Worm (Caenorhabditis elegans): ENCODE measurements around the gene C56G2.15.

- TF ChIP-seq fos-1 (tag; optimal IDR thresholded peaks at IDR 0.05), result no peak
- TF ChIP-seq gei-8 (GFP tag; optimal IDR thresholded peaks at IDR 0.05), result no peak
- TF ChIP-seq egl-27 (tag; optimal IDR thresholded peaks at IDR 0.05), result no peak
- no peak for TF ChIP-seq zfp-2 (tag; optimal IDR thresholded peaks at IDR 0.05)
- no peak for TF ChIP-seq fkh-10 (GFP tag; optimal IDR thresholded peaks at IDR 0.05)
- TF ChIP-seq F10B5.3 (tag; optimal IDR thresholded peaks at IDR 0.05), result no peak
- TF ChIP-seq ztf-11 (tag; optimal IDR thresholded peaks at IDR 0.05), result no peak
- no peak for TF ChIP-seq dve-1 (tag; optimal IDR thresholded peaks at IDR 0.05; ENCODE audit: insufficient read depth)
- no peak for TF ChIP-seq mes-2 (tag; optimal IDR thresholded peaks at IDR 0.05; ENCODE audit: poor library complexity, severe bottlenecking)
- no peak for TF ChIP-seq attf-4 (tag; optimal IDR thresholded peaks at IDR 0.05)
These were observed 36.4 kb downstream of the C56G2.15 start, which contains the start of gene C56G2.4 for ce11 chrIII:6331211-6331782.

All from whole organism, L4 larva.